Fruit fly (Drosophila melanogaster): ENCODE results near the gene daw.

daw gene

dm6 chr2L:2765659-2766373 is 39.2 kb upstream of the daw start, which contains the start of the genes Snx21 and aph-1 (continued):
- TF ChIP-seq caup (GFP tag; optimal IDR thresholded peaks at IDR 0.05; ENCODE audit: severe bottlenecking) (peak; percentile 92), CrebB (tag; optimal IDR thresholded peaks at IDR 0.05) (peak; percentile 80), CG31224 (GFP tag; IDR thresholded peaks at IDR 0.05) (peak; percentile 80), CG8290 (GFP tag; optimal IDR thresholded peaks at IDR 0.05) (peak; percentile 77), CG8290 (tag; optimal IDR thresholded peaks at IDR 0.05) (peak; percentile 26 to 61), vfl (GFP tag; optimal IDR thresholded peaks at IDR 0.05) (peak; percentile 88), bigmax (GFP tag; optimal IDR thresholded peaks at IDR 0.05) (no peak), CG33557 (GFP tag; optimal IDR thresholded peaks at IDR 0.05) (peak; percentile 88), CG13287 (GFP tag; IDR thresholded peaks at IDR 0.05; ENCODE audit: partially characterized antibody) (peak; percentile 28; the same call in 1 of the 2 replicates), chn (GFP tag; optimal IDR thresholded peaks at IDR 0.05) (peak; percentile 89), az2 (GFP tag; optimal IDR thresholded peaks at IDR 0.05) (peak; percentile 93), wor (GFP tag; IDR thresholded peaks at IDR 0.05) (peak; percentile 75), al (GFP tag; IDR thresholded peaks at IDR 0.05) (peak; percentile 81), ase (GFP tag; IDR thresholded peaks at IDR 0.05) (peak; percentile 61), Doc3 (GFP tag; IDR thresholded peaks at IDR 0.05; ENCODE audit: partially characterized antibody) (no peak), CG7357 (GFP tag; IDR thresholded peaks at IDR 0.05) (peak; percentile 84; the same call in 2 of the 3 replicates), CkIIα-i1 (GFP tag; IDR thresholded peaks at IDR 0.05) (no peak), gt (GFP tag; IDR thresholded peaks at IDR 0.05) (peak; percentile 72), Fer1 (GFP tag; optimal IDR thresholded peaks at IDR 0.05) (peak; percentile 93), NFAT (GFP tag; IDR thresholded peaks at IDR 0.05) (peak; percentile 87), da (GFP tag; optimal IDR thresholded peaks at IDR 0.05) (peak; percentile 52), gce (GFP tag; IDR thresholded peaks at IDR 0.05) (peak; percentile 56; the same call in 1 of the 3 replicates), HLH4C (GFP tag; IDR thresholded peaks at IDR 0.05; ENCODE audit: partially characterized antibody) (no peak; the same call in 2 of the 3 replicates), CG12744 (GFP tag; optimal IDR thresholded peaks at IDR 0.05) (peak; percentile 26), CG13296 (GFP tag; optimal IDR thresholded peaks at IDR 0.05) (peak; percentile 91), slbo (GFP tag; IDR thresholded peaks at IDR 0.05) (peak; percentile 89), sc (optimal IDR thresholded peaks at IDR 0.05) (no peak), sc (GFP tag; optimal IDR thresholded peaks at IDR 0.05) (peak; percentile 87), fu2 (GFP tag; optimal IDR thresholded peaks at IDR 0.05) (peak; percentile 80), Abd-B (GFP tag; optimal IDR thresholded peaks at IDR 0.05) (peak; percentile 93), Myb (GFP tag; optimal IDR thresholded peaks at IDR 0.05) (peak; percentile 84), toy (GFP tag; IDR thresholded peaks at IDR 0.05) (peak; percentile 78), CG4360 (GFP tag; IDR thresholded peaks at IDR 0.05) (peak; percentile 26; the same call in 1 of the 2 replicates), crol (GFP tag; IDR thresholded peaks at IDR 0.05) (peak; percentile 32; the same call in 1 of the 2 replicates), Hr39 (optimal IDR thresholded peaks at IDR 0.05) (no peak), bsh (GFP tag; optimal IDR thresholded peaks at IDR 0.05) (peak; percentile 64 to 93), CG10267 (tag; optimal IDR thresholded peaks at IDR 0.05) (peak; percentile 86), dmrt99B (tag; optimal IDR thresholded peaks at IDR 0.05) (peak; percentile 94), jing (GFP tag; optimal IDR thresholded peaks at IDR 0.05) (peak; percentile 65), CG8924 (tag; optimal IDR thresholded peaks at IDR 0.05) (peak; percentile 94), H2.0 (GFP tag; IDR thresholded peaks at IDR 0.05) (peak; percentile 79), Bgb (GFP tag; IDR thresholded peaks at IDR 0.05; ENCODE audit: partially characterized antibody) (no peak; the same call in 1 of the 2 replicates), ttk (GFP tag; IDR thresholded peaks at IDR 0.05) (peak; percentile 74), Atf3 (GFP tag; optimal IDR thresholded peaks at IDR 0.05) (peak; percentile 86), CG11398 (GFP tag; optimal IDR thresholded peaks at IDR 0.05) (peak; percentile 73), Camta (GFP tag; optimal IDR thresholded peaks at IDR 0.05) (peak; percentile 81), zfh1 (GFP tag; IDR thresholded peaks at IDR 0.05) (peak; percentile 86), CG17802 (tag; optimal IDR thresholded peaks at IDR 0.05) (peak; percentile 63), ken (GFP tag; IDR thresholded peaks at IDR 0.05) (peak; percentile 79), p53 (GFP tag; optimal IDR thresholded peaks at IDR 0.05) (peak; percentile 77)

All from whole organism, embryonic.